Fruit fly (Drosophila melanogaster) whole organism, embryonic: ENCODE results near the gene CG13239.

Experiments
- Antp ChIP-seq: fragments of 200-800 bp; sonication (Bioruptor generic); optimal IDR thresholded peaks from 3 replicates; lab custom pipeline; 2016; ENCODE audit warnings: missing biosample characterization, missing genetic modification characterization
- B-H1 ChIP-seq: fragments of 200-800 bp; sonication (Bioruptor generic); IDR thresholded peaks from 3 replicates; pipeline ENCODE4 v1.3.6; 2022; ENCODE audit warnings: missing biosample characterization, missing genetic modification characterization
- CG10565 ChIP-seq: fragments of 200-800 bp; sonication (Bioruptor generic); optimal IDR thresholded peaks from 3 replicates; lab custom pipeline; 2016; ENCODE audit warnings: missing biosample characterization, mild to moderate bottlenecking, missing genetic modification characterization
- CG13424 ChIP-seq: fragments of 200-800 bp; sonication (Bioruptor generic); optimal IDR thresholded peaks from 2 replicates; lab custom pipeline; 2019; ENCODE audit warnings: missing biosample characterization, mild to moderate bottlenecking, missing genetic modification characterization, moderate library complexity
- CG15011 ChIP-seq: fragments of 200-800 bp; sonication (Bioruptor generic); optimal IDR thresholded peaks from 3 replicates; lab custom pipeline; 2018; ENCODE audit warnings: missing biosample characterization, mild to moderate bottlenecking, missing genetic modification characterization
- CG16863 ChIP-seq: fragments of 200-800 bp; sonication (Bioruptor generic); optimal IDR thresholded peaks from 3 replicates; lab custom pipeline; 2016; ENCODE audit warnings: missing biosample characterization, missing genetic modification characterization
- CG17359 ChIP-seq: fragments of 200-800 bp; sonication (Bioruptor generic); optimal IDR thresholded peaks from 3 replicates; lab custom pipeline; 2018; ENCODE audit warnings: missing biosample characterization, mild to moderate bottlenecking, missing genetic modification characterization, moderate library complexity
- CG1832 ChIP-seq: fragments of 200-800 bp; sonication (Bioruptor generic); optimal IDR thresholded peaks from 2 replicates; lab custom pipeline; 2017; ENCODE audit warnings: missing biosample characterization, mild to moderate bottlenecking, missing genetic modification characterization, inconsistent platforms
- CG18764 ChIP-seq: fragments of 200-800 bp; sonication (Bioruptor generic); optimal IDR thresholded peaks from 3 replicates; lab custom pipeline; 2016; ENCODE audit warnings: missing biosample characterization, missing genetic modification characterization
- CG3847 ChIP-seq: fragments of 200-800 bp; sonication (Bioruptor generic); IDR thresholded peaks from 2 replicates; pipeline ENCODE4 v1.3.6; 2022; ENCODE audit warnings: missing biosample characterization, missing genetic modification characterization
- CG4282 ChIP-seq: fragments of 200-800 bp; sonication (Bioruptor generic); optimal IDR thresholded peaks from 2 replicates; lab custom pipeline; 2016; ENCODE audit warnings: missing biosample characterization, missing genetic modification characterization
- CG4707 ChIP-seq: fragments of 200-800 bp; sonication (Bioruptor generic); optimal IDR thresholded peaks from 2 replicates; lab custom pipeline; 2018; ENCODE audit warnings: missing biosample characterization, mild to moderate bottlenecking, missing genetic modification characterization, moderate library complexity
- CG6683 ChIP-seq: fragments of 200-800 bp; sonication (Bioruptor generic); optimal IDR thresholded peaks from 2 replicates; lab custom pipeline; 2017; ENCODE audit warnings: missing biosample characterization, mild to moderate bottlenecking, missing genetic modification characterization, missing genetic modification reagents
- CG9609 ChIP-seq: fragments of 200-800 bp; sonication (Bioruptor generic); optimal IDR thresholded peaks from 3 replicates; lab custom pipeline; 2016; ENCODE audit warnings: missing biosample characterization, missing genetic modification characterization
- D ChIP-seq, 2 experiments: fragments of 200-800 bp in 1 of 2; fragments of >200 bp in 1 of 2; sonication (Bioruptor generic) in 1 of 2; optimal IDR thresholded peaks; 2 replicates in 1 of 2; 3 replicates in 1 of 2; lab custom pipeline; 2017; ENCODE audit warnings: mild to moderate bottlenecking in 1 of 2, missing biosample characterization in 1 of 2, missing genetic modification characterization in 1 of 2, missing genetic modification reagents in 1 of 2
- Deaf1 ChIP-seq: fragments of 200-800 bp; optimal IDR thresholded peaks from 3 replicates; lab custom pipeline; 2019; ENCODE audit warnings: missing biosample characterization, mild to moderate bottlenecking, missing genetic modification characterization, moderate library complexity
- Dek ChIP-seq: fragments of 200-800 bp; sonication (Bioruptor generic); optimal IDR thresholded peaks from 3 replicates; lab custom pipeline; 2019; ENCODE audit warnings: missing biosample characterization, mild to moderate bottlenecking, missing genetic modification characterization, moderate library complexity
- Dfd ChIP-seq, 2 experiments: fragments of >200 bp; optimal IDR thresholded peaks; 2 replicates each; lab custom pipeline; 2017; ENCODE audit warnings: missing biosample characterization in 2 of 2, missing genetic modification characterization in 2 of 2
- E2f2 ChIP-seq: fragments of 200-800 bp; sonication (Bioruptor generic); IDR thresholded peaks from 2 replicates; pipeline ENCODE4 v1.3.6; 2022; ENCODE audit warnings: missing biosample characterization, missing genetic modification characterization
- Fer1 ChIP-seq: fragments of 200-800 bp; sonication (Bioruptor generic); optimal IDR thresholded peaks from 2 replicates; lab custom pipeline; 2017; ENCODE audit warnings: missing biosample characterization, mild to moderate bottlenecking, missing genetic modification characterization
- Fer2 ChIP-seq: fragments of 200-800 bp; sonication (Bioruptor generic); optimal IDR thresholded peaks from 2 replicates; lab custom pipeline; 2018; ENCODE audit warnings: missing biosample characterization, mild to moderate bottlenecking, missing genetic modification characterization, moderate library complexity
- Hr78 ChIP-seq, 2 experiments: fragments of 200-800 bp in 1 of 2; fragments of >200 bp in 1 of 2; sonication (Bioruptor generic) in 1 of 2; optimal IDR thresholded peaks; 2 replicates each; lab custom pipeline; 2017 to 2019; ENCODE audit warnings: missing biosample characterization in 2 of 2, missing genetic modification characterization in 2 of 2, mild to moderate bottlenecking in 1 of 2, moderate library complexity in 1 of 2
- MBD-R2 ChIP-seq: fragments of 200-800 bp; sonication (Bioruptor generic); IDR thresholded peaks from 2 replicates; pipeline ENCODE4 v1.3.6; 2022; ENCODE audit warnings: missing biosample characterization, missing genetic modification characterization
- Mrtf ChIP-seq: fragments of 200-800 bp; sonication (Bioruptor generic); IDR thresholded peaks from 3 replicates; pipeline ENCODE4 v1.3.6; 2022; ENCODE audit warnings: missing biosample characterization, missing genetic modification characterization
- NC2α ChIP-seq: fragments of 200-800 bp; sonication (Bioruptor generic); optimal IDR thresholded peaks from 2 replicates; lab custom pipeline; 2016; ENCODE audit warnings: missing biosample characterization, missing genetic modification characterization
- NC2β ChIP-seq: fragments of 200-800 bp; sonication (Bioruptor generic); optimal IDR thresholded peaks from 2 replicates; lab custom pipeline; 2016; ENCODE audit warnings: missing biosample characterization, missing genetic modification characterization
- NK7.1 ChIP-seq: fragments of 200-800 bp; sonication (Bioruptor generic); optimal IDR thresholded peaks from 3 replicates; lab custom pipeline; 2016; ENCODE audit warnings: missing biosample characterization, missing genetic modification characterization
- ab ChIP-seq: fragments of 200-800 bp; sonication (Bioruptor generic); optimal IDR thresholded peaks from 2 replicates; lab custom pipeline; 2016; ENCODE audit warnings: missing biosample characterization, missing genetic modification characterization
- abd-A ChIP-seq: fragments of 200-800 bp; sonication (Bioruptor generic); optimal IDR thresholded peaks from 3 replicates; lab custom pipeline; 2019; ENCODE audit warnings: missing biosample characterization, mild to moderate bottlenecking, missing genetic modification characterization, moderate library complexity
- ap ChIP-seq: fragments of 200-800 bp; sonication (Bioruptor generic); IDR thresholded peaks from 2 replicates; pipeline ENCODE4 v1.3.6; 2022; ENCODE audit warnings: missing biosample characterization, missing genetic modification characterization
- ara ChIP-seq: fragments of 200-800 bp; sonication (Bioruptor generic); IDR thresholded peaks from 2 replicates; pipeline ENCODE4 v1.3.6; 2022; ENCODE audit warnings: missing biosample characterization, missing genetic modification characterization
- chn ChIP-seq: fragments of 200-800 bp; sonication (Bioruptor generic); optimal IDR thresholded peaks from 2 replicates; lab custom pipeline; 2016; ENCODE audit warnings: missing biosample characterization, missing genetic modification characterization
- dmrt11E ChIP-seq: fragments of 200-800 bp; sonication (Bioruptor generic); optimal IDR thresholded peaks from 3 replicates; lab custom pipeline; 2018; ENCODE audit warnings: missing biosample characterization, mild to moderate bottlenecking, missing genetic modification characterization, moderate library complexity
- en ChIP-seq: fragments of 200-800 bp; sonication (Bioruptor generic); optimal IDR thresholded peaks from 2 replicates; lab custom pipeline; 2016; ENCODE audit warnings: missing biosample characterization, missing genetic modification characterization
- gt ChIP-seq: fragments of 200-800 bp; sonication (Bioruptor generic); IDR thresholded peaks from 2 replicates; pipeline ENCODE4 v1.3.6; 2022; ENCODE audit warnings: missing biosample characterization, missing genetic modification characterization
- h ChIP-seq: fragments of >200 bp; optimal IDR thresholded peaks from 2 replicates; lab custom pipeline; 2017
- inv ChIP-seq: fragments of 200-800 bp; sonication (Bioruptor generic); IDR thresholded peaks from 2 replicates; pipeline ENCODE4 v1.3.6; 2022; ENCODE audit warnings: missing biosample characterization, missing genetic modification characterization; ENCODE audit not compliant: partially characterized antibody
- jigr1 ChIP-seq: fragments of 200-800 bp; sonication (Bioruptor generic); IDR thresholded peaks from 3 replicates; pipeline ENCODE4 v1.3.6; 2022; ENCODE audit warnings: missing biosample characterization, missing genetic modification characterization
- jing ChIP-seq: fragments of 200-800 bp; sonication (Bioruptor generic); optimal IDR thresholded peaks from 2 replicates; lab custom pipeline; 2018; ENCODE audit warnings: missing biosample characterization, mild to moderate bottlenecking, missing genetic modification characterization
- lab ChIP-seq: fragments of 200-800 bp; sonication (Bioruptor generic); optimal IDR thresholded peaks from 3 replicates; lab custom pipeline; 2017; ENCODE audit warnings: missing biosample characterization, missing genetic modification characterization, mild to moderate bottlenecking, moderate library complexity, missing genetic modification reagents
- lola ChIP-seq, 3 experiments: fragments of >200 bp in 2 of 3; fragments of 200-800 bp in 1 of 3; sonication (Bioruptor generic) in 1 of 3; optimal IDR thresholded peaks; 2 replicates each; lab custom pipeline; 2017 to 2019; ENCODE audit warnings: missing biosample characterization in 3 of 3, missing genetic modification characterization in 3 of 3, mild to moderate bottlenecking in 1 of 3, moderate library complexity in 1 of 3
- org-1 ChIP-seq: fragments of 200-800 bp; sonication (Bioruptor generic); optimal IDR thresholded peaks from 2 replicates; lab custom pipeline; 2017; ENCODE audit warnings: missing biosample characterization, missing genetic modification characterization
- otp ChIP-seq: fragments of 200-800 bp; sonication (Bioruptor generic); IDR thresholded peaks from 3 replicates; pipeline ENCODE4, ENCODE4 v1.3.6; 2022; ENCODE audit warnings: missing biosample characterization, missing genetic modification characterization
- pfk ChIP-seq: fragments of 200-800 bp; sonication (Bioruptor generic); optimal IDR thresholded peaks from 2 replicates; lab custom pipeline; 2018; ENCODE audit warnings: missing biosample characterization, mild to moderate bottlenecking, missing genetic modification characterization, moderate library complexity
- rib ChIP-seq: fragments of 200-800 bp; sonication (Bioruptor generic); IDR thresholded peaks from 2 replicates; pipeline ENCODE4 v1.3.6; 2022; ENCODE audit warnings: missing biosample characterization, missing genetic modification characterization
- scrt ChIP-seq: fragments of 200-800 bp; sonication (Bioruptor generic); optimal IDR thresholded peaks from 2 replicates; lab custom pipeline; 2018; ENCODE audit warnings: missing biosample characterization, mild to moderate bottlenecking, missing genetic modification characterization, moderate library complexity
- sisA ChIP-seq: fragments of 200-800 bp; sonication (Bioruptor generic); IDR thresholded peaks from 2 replicates; pipeline ENCODE4 v1.3.6; 2022; ENCODE audit warnings: missing biosample characterization, missing genetic modification characterization
- slou ChIP-seq: fragments of 200-800 bp; sonication (Bioruptor generic); optimal IDR thresholded peaks from 3 replicates; lab custom pipeline; 2016; ENCODE audit warnings: missing biosample characterization, missing genetic modification characterization
- sqz ChIP-seq: fragments of 200-800 bp; sonication (Bioruptor generic); optimal IDR thresholded peaks from 3 replicates; lab custom pipeline; 2018; ENCODE audit warnings: missing biosample characterization, mild to moderate bottlenecking, missing genetic modification characterization
- ssp ChIP-seq: fragments of 200-800 bp; sonication (Bioruptor generic); IDR thresholded peaks from 2 replicates; pipeline ENCODE4 v1.3.6; 2022; ENCODE audit warnings: missing biosample characterization, missing genetic modification characterization
- tap ChIP-seq: fragments of 200-800 bp; optimal IDR thresholded peaks from 3 replicates; lab custom pipeline; 2019; ENCODE audit warnings: missing biosample characterization, mild to moderate bottlenecking, missing genetic modification characterization, moderate library complexity

The CG13239 gene

DNA sequence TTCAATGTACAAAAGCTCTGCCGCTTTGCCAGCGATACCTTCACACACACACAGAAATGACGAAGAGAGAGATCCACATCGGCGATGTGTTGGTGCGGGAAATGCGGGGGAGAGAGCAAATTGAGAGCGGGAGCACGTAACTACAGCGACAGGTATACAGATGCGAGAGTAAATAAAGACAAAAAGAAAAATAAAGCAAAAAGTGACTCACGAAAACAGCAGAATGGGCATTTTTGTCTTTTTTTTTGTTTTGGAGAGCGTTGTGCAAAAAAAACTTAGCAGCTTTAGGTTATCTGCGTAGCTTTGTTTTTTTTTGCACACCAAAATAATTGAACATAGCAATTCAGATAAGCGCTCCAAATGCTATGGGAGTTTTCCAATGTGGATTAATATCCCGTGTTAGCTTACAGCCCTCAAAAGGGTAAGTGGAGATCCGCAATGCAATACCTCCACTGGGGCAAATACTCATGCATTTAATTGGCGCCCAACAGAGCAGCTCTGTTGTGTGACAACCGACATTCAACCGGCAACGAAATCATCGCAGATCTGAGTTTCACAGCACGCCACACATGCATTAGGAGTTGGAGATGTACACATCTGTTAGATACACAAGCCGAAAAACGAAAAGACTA is 37.9 kb upstream of the CG13239 start:
- TF ChIP-seq abd-A (tag; lab: Kevin White, UChicago) (peak; percentile 51), CG18764 (no peak), CG13424 (tag; lab: Kevin White, UChicago) (no peak), Antp (GFP tag; lab: Kevin White, UChicago) (no peak), CG1832 (GFP tag; lab: Kevin White, UChicago) (no peak), CG10565 (GFP tag; lab: Kevin White, UChicago) (no peak), inv (GFP tag; lab: Robert Waterston, UW) (no peak), NK7.1 (no peak), lola (GFP tag; optimal IDR thresholded peaks at IDR 0.05; lab: Kevin White, UChicago) (no peak), Fer2 (tag; lab: Kevin White, UChicago) (peak; percentile 15), jing (GFP tag; lab: Kevin White, UChicago) (no peak), ssp (peak; percentile 43; the same call in 1 of the 2 replicates), B-H1 (GFP tag; lab: Robert Waterston, UW) (no peak), pfk (no peak), CG6683 (GFP tag; lab: Kevin White, UChicago) (no peak), rib (GFP tag; lab: Robert Waterston, UW) (peak; percentile 86), chn (GFP tag; lab: Kevin White, UChicago) (no peak), Fer1 (peak; percentile 37), CG9609 (GFP tag; lab: Kevin White, UChicago) (no peak), en (no peak), Deaf1 (tag; lab: Kevin White, UChicago) (peak; percentile 74), ab (GFP tag; lab: Kevin White, UChicago) (no peak), slou (GFP tag; lab: Kevin White, UChicago) (no peak), E2f2 (GFP tag; lab: Robert Waterston, UW) (no peak), otp (GFP tag; lab: Robert Waterston, UW) (no peak), tap (tag; lab: Kevin White, UChicago) (no peak), Mrtf (GFP tag; lab: Robert Waterston, UW) (no peak), scrt (GFP tag; lab: Kevin White, UChicago) (peak; percentile 18), CG17359 (tag; lab: Kevin White, UChicago) (peak; percentile 18), org-1 (GFP tag; lab: Kevin White, UChicago) (no peak), Dfd (GFP tag; optimal IDR thresholded peaks at IDR 0.05; lab: Kevin White, UChicago) (no peak), sqz (peak; percentile 25), Dek (tag; lab: Kevin White, UChicago) (no peak), dmrt11E (no peak), CG4707 (GFP tag; lab: Kevin White, UChicago) (no peak), CG15011 (GFP tag; lab: Kevin White, UChicago) (no peak), sisA (GFP tag; lab: Robert Waterston, UW) (no peak), jigr1 (GFP tag; lab: Robert Waterston, UW) (no peak), CG3847 (GFP tag; lab: Robert Waterston, UW) (no peak), NC2β (GFP tag; lab: Kevin White, UChicago) (no peak), MBD-R2 (no peak), Hr78 (GFP tag; optimal IDR thresholded peaks at IDR 0.05; lab: Kevin White, UChicago) (no peak), h (lab: Kevin White, UChicago) (no peak), gt (no peak), lab (peak; percentile 48), ap (GFP tag; lab: Robert Waterston, UW) (no peak), D (optimal IDR thresholded peaks at IDR 0.05; lab: Kevin White, UChicago) (no peak), D (GFP tag; optimal IDR thresholded peaks at IDR 0.05; lab: Kevin White, UChicago) (no peak), CG16863 (no peak), ara (GFP tag; lab: Robert Waterston, UW) (no peak), CG4282 (GFP tag; lab: Kevin White, UChicago) (no peak), NC2α (GFP tag; lab: Kevin White, UChicago) (no peak)
